Fruit fly (Drosophila melanogaster): ENCODE results near the gene Trx2.

Trx2 gene

DNA sequence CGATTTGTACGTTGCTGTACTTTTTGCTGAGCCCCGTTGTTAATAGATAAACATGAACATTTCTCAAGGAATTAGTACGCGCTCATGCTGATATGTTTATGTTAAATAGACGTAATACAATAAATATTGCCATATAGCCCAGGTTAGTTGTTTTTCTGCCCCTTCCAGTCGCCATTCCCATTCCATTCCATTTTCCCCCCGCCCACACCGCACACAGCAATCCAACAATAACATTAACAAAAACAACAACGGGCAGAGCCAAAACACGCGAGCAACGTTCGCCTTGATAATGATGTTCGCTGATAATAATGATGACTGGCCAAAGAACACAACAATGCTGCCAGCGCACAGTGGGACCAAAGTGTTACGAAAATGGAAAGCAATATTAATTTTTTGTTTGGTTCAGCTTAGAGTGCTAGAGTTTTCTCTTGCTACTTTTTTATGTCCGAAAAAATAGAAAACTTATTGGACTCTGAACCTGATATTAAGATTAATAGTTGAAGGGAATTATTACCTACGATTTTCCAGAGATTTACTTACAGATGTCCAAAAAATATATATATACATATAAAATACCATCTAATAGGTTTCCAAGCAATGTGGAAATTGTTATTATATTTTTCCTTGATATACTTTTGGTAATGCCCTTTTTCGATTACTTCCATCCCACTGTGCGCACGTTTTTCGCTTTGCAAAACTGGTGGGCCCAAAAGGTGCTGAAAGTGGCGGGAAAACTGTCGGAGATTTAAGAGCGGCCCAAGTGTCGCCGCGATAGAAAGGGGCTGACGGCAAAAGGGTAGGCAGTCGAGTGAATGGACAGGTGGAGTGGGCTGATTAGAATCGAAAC is 43.2 kb upstream of the Trx2 start (continued):
- peak; percentile 84 for TF ChIP-seq Mad (GFP tag; optimal IDR thresholded peaks at IDR 0.05)
- peak; percentile 97 for TF ChIP-seq grau (tag; optimal IDR thresholded peaks at IDR 0.05)
- TF ChIP-seq jigr1 (GFP tag; IDR thresholded peaks at IDR 0.05): peak; percentile 86; the same call in 2 of the 3 replicates
- peak; percentile 83 for TF ChIP-seq mam (GFP tag; optimal IDR thresholded peaks at IDR 0.05)
- no peak for TF ChIP-seq Optix (GFP tag; IDR thresholded peaks at IDR 0.05)
- TF ChIP-seq knrl (GFP tag; IDR thresholded peaks at IDR 0.05; ENCODE audit: partially characterized antibody): 0 out of 3 replicates have a peak, but pooled peaks have one; percentile 46
- TF ChIP-seq CG16863 (GFP tag; optimal IDR thresholded peaks at IDR 0.05): peak; percentile 83
- peak; percentile 85 for TF ChIP-seq tx (GFP tag; optimal IDR thresholded peaks at IDR 0.05)
- peak; percentile 96 for TF ChIP-seq CG11695 (GFP tag; IDR thresholded peaks at IDR 0.05)
- TF ChIP-seq lov (optimal IDR thresholded peaks at IDR 0.05): no peak
- TF ChIP-seq lov (GFP tag; IDR thresholded peaks at IDR 0.05): 0 out of 3 replicates have a peak, but pooled peaks have one; percentile 45
- peak; percentile 96 for TF ChIP-seq zen (tag; optimal IDR thresholded peaks at IDR 0.05)
- TF ChIP-seq chif (GFP tag; optimal IDR thresholded peaks at IDR 0.05): peak; percentile 79 to 82
- TF ChIP-seq Sin3A (optimal IDR thresholded peaks at IDR 0.05): no peak
- peak; percentile 92 for TF ChIP-seq twi (tag; optimal IDR thresholded peaks at IDR 0.05)
- TF ChIP-seq row (GFP tag; IDR thresholded peaks at IDR 0.05): peak; percentile 94
- TF ChIP-seq ac (GFP tag; optimal IDR thresholded peaks at IDR 0.05): peak; percentile 87
- TF ChIP-seq Fer2 (tag; optimal IDR thresholded peaks at IDR 0.05): peak; percentile 90
- peak; percentile 98 for TF ChIP-seq CoRest (tag; optimal IDR thresholded peaks at IDR 0.05)
- peak; percentile 91 for TF ChIP-seq CG34422 (GFP tag; IDR thresholded peaks at IDR 0.05)
- peak; percentile 96 for TF ChIP-seq fd96Cb (tag; optimal IDR thresholded peaks at IDR 0.05)
- peak; percentile 84 for TF ChIP-seq CG13123 (GFP tag; optimal IDR thresholded peaks at IDR 0.05)
- TF ChIP-seq CG6765 (GFP tag; optimal IDR thresholded peaks at IDR 0.05): peak; percentile 96
- peak; percentile 91 for TF ChIP-seq trem (tag; optimal IDR thresholded peaks at IDR 0.05)
- peak; percentile 43; the same call in 2 of the 3 replicates for TF ChIP-seq CG16813 (GFP tag; IDR thresholded peaks at IDR 0.05; ENCODE audit: partially characterized antibody)
- peak; percentile 19 for TF ChIP-seq BEAF-32 (GFP tag; optimal IDR thresholded peaks at IDR 0.05)
- TF ChIP-seq Eip74EF (GFP tag; optimal IDR thresholded peaks at IDR 0.05): peak in 1 of 2 experiments; percentile 95
- TF ChIP-seq CG43689 (GFP tag; IDR thresholded peaks at IDR 0.05): peak; percentile 67
- TF ChIP-seq Abd-B (GFP tag; optimal IDR thresholded peaks at IDR 0.05): peak; percentile 96
- peak; percentile 92 for TF ChIP-seq CG8290 (GFP tag; optimal IDR thresholded peaks at IDR 0.05)
- peak; percentile 59 to 76 for TF ChIP-seq CG8290 (tag; optimal IDR thresholded peaks at IDR 0.05)
- peak; percentile 92 for TF ChIP-seq CG10274 (GFP tag; optimal IDR thresholded peaks at IDR 0.05)
- TF ChIP-seq CG11560 (tag; IDR thresholded peaks at IDR 0.05): peak; percentile 81
- TF ChIP-seq gt (GFP tag; IDR thresholded peaks at IDR 0.05): peak; percentile 38
- peak; percentile 35; the same call in 1 of the 2 replicates for TF ChIP-seq Dip2 (GFP tag; IDR thresholded peaks at IDR 0.05)
- TF ChIP-seq CG13287 (GFP tag; IDR thresholded peaks at IDR 0.05; ENCODE audit: partially characterized antibody): peak; percentile 43; the same call in 1 of the 2 replicates
- no peak for TF ChIP-seq yki (optimal IDR thresholded peaks at IDR 0.05)
- TF ChIP-seq CG3726 (GFP tag; IDR thresholded peaks at IDR 0.05): peak; percentile 87
- peak; percentile 87 for TF ChIP-seq Deaf1 (tag; optimal IDR thresholded peaks at IDR 0.05)
- peak; percentile 68 for TF ChIP-seq CG10959 (GFP tag; IDR thresholded peaks at IDR 0.05)
- TF ChIP-seq seq (GFP tag; IDR thresholded peaks at IDR 0.05): peak; percentile 92
- TF ChIP-seq CG15479 (GFP tag; optimal IDR thresholded peaks at IDR 0.05): peak; percentile 91
- peak; percentile 10 for TF ChIP-seq CG4360 (GFP tag; IDR thresholded peaks at IDR 0.05)
- peak; percentile 38 for TF ChIP-seq Sry-δ (GFP tag; optimal IDR thresholded peaks at IDR 0.05)
- TF ChIP-seq HmgZ (tag; optimal IDR thresholded peaks at IDR 0.05): peak; percentile 91
- TF ChIP-seq CG5180 (GFP tag; optimal IDR thresholded peaks at IDR 0.05): peak; percentile 89
- TF ChIP-seq vfl (GFP tag; optimal IDR thresholded peaks at IDR 0.05): peak; percentile 92
- TF ChIP-seq Dbx (GFP tag; IDR thresholded peaks at IDR 0.05): peak; percentile 92
- TF ChIP-seq sd (tag; optimal IDR thresholded peaks at IDR 0.05): peak; percentile 86
